Worm (Caenorhabditis elegans): ENCODE measurements around the gene T07C12.10.
"Not testable (repeated sequence)": the region's sequence is repeated elsewhere in the genome, so short reads cannot be mapped to it uniquely, and the experiment has no call there.

T07C12.10 gene

DNA sequence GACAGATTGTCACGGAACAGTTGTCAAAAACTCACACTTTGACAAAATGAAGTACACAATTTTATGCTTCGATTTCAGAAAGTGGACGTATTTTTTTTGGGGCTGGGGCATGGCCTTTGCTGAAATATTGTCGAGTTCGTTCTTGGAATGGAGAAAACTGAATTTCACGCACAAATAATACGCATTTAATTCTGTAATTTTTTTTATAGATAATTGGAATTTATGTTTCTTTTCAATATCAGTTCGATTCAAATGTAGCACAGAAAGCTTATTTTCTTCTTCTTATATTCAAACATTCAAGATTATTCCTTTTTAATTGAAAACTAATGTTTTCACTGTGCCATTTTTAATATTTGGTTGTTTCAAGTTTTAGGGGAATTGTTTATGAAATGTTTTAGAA is at the start of gene T07C12.10:
Gene T07C12.10, minus strand, starts transcription at position 101 of the 400 bp plus-strand sequence.
- TF ChIP-seq mep-1 (tag; optimal IDR thresholded peaks at IDR 0.05) (no peak), mab-5 (tag; optimal IDR thresholded peaks at IDR 0.05) (no peak), M03D4.4 (tag; optimal IDR thresholded peaks at IDR 0.05) (no peak), ztf-11 (tag; optimal IDR thresholded peaks at IDR 0.05) (no peak), ceh-83 (GFP tag; optimal IDR thresholded peaks at IDR 0.05) (no peak)

DNA sequence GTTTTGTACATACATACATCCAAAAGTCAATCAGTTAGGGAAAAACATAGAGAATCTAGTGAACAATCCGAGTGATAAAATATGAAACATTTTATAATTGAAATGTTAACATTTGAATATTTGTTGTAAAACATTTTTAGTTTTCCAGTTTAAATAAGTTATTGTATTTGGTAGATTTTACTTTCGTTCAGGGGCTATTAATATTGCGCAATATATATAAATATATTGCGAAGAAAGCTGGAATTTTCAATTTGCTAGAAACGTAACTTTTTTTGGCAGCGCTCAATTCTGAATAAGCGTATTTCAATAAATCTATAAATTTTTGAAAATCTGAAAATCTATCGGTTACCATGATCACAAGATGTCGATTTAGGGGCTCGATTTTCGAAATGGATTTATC is 47.2 kb upstream of the T07C12.10 start:
- TF ChIP-seq blmp-1 (tag; optimal IDR thresholded peaks at IDR 0.05) (no peak), ham-2 (GFP tag; optimal IDR thresholded peaks at IDR 0.05) (no peak), nhr-237 (tag; optimal IDR thresholded peaks at IDR 0.05) (no peak), ceh-39 (tag; optimal IDR thresholded peaks at IDR 0.05) (no peak), nhr-2 (tag; optimal IDR thresholded peaks at IDR 0.05) (no peak), zip-8 (tag; optimal IDR thresholded peaks at IDR 0.05) (peak; percentile 95), elt-3 (tag; optimal IDR thresholded peaks at IDR 0.05) (no peak), ceh-83 (GFP tag; optimal IDR thresholded peaks at IDR 0.05) (no peak)

DNA sequence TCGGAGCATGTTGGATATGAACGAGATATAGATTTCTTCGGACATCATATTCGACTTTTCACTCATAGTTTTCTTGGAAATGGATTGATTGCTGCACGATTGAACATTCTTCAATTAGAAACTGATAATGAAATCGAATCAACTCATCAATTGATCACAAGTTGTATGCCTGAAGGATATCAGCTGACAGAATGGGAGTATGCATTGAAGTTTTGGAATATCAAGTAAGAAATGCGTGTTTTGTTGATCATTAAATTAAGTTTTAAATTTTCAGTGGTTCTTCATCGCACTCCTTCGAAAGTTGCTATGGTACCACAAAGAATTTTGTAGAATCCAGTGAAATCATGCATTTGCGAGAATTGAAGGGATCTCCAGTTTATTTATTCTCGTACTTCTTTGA is 46.1 kb upstream of the T07C12.10 start:
- TF ChIP-seq mep-1 (tag; optimal IDR thresholded peaks at IDR 0.05) (no peak), flh-1 (GFP tag; optimal IDR thresholded peaks at IDR 0.05) (no peak), M03D4.4 (tag; optimal IDR thresholded peaks at IDR 0.05) (no peak), bed-3 (GFP tag; optimal IDR thresholded peaks at IDR 0.05) (no peak)

DNA sequence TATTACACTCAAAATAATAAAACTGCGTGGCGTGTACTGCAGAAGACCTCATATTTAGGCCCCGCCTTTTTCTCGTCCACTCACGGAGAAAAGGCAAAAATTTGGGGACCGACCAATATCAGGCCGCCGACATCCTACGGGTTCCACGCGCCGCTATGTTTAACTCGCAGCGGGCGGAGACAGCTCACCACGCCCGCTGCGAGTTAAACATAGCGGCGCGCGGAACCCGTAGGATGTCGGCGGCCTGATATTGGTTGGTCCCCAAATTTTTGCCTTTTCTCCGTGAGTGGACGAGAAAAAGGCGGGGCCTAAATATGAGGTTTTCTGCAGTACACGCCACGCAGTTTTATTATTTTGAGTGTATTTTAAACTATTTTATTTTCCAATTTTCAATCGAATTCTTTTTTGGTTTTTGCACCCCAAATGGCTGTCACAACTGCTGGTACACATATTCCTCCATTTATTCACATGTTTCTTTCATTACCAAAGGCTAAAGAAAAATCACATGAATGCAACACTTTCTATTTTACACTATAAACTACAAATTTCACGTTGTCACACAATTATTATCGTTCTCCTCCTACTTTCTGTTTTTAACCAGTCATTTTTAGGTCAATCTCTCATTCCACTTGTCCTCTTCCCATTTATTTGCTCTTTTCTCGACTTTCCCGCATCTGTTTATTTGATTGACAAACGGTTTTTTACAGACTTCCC is 43.9 kb upstream of the T07C12.10 start, which contains the start of gene uda-1:
Gene uda-1, plus strand, starts transcription at position 708 of the 714 bp plus-strand sequence.
- TF ChIP-seq lin-32 (GFP tag; optimal IDR thresholded peaks at IDR 0.05); M03D4.4 (tag; optimal IDR thresholded peaks at IDR 0.05); snpc-4 (tag; optimal IDR thresholded peaks at IDR 0.05): not testable (repeated sequence)

DNA sequence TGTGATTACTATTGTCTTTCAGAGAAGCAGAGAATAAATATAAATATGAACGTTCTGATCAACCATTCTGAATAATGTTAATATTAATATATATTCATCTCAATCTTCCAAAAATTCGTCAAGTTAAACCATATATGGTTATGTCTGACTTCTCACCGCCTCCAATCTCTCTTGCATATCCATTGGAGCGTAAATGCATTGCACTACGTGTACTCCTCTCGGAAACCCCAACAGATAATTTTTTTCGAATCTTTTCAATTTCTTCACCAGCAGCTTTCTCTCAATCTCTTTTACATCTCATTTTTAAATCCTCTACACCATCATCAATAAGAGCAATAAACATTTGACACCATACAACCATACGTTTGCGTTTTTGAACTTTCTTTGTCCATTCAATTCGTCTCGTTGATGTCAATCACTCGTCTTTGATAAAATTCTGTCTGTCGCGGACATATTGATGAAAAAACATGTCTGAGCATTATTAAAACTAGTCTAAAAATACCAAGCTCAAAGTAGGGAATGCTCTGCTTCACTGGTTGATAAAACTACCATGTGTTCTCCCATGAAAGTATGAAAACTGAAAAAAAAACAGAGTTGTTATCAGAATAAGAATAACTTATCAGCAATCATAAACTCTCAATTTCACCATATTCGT is 43.2 kb upstream of the T07C12.10 start:
- TF ChIP-seq ces-1 (GFP tag; optimal IDR thresholded peaks at IDR 0.05) (peak; percentile 45), mep-1 (tag; optimal IDR thresholded peaks at IDR 0.05) (peak; percentile 3), lsy-2 (tag; optimal IDR thresholded peaks at IDR 0.05) (peak; percentile 26), lin-32 (GFP tag; optimal IDR thresholded peaks at IDR 0.05) (no peak), unc-120 (tag; optimal IDR thresholded peaks at IDR 0.05; ENCODE audit: poor library complexity, severe bottlenecking) (peak; percentile 62)

DNA sequence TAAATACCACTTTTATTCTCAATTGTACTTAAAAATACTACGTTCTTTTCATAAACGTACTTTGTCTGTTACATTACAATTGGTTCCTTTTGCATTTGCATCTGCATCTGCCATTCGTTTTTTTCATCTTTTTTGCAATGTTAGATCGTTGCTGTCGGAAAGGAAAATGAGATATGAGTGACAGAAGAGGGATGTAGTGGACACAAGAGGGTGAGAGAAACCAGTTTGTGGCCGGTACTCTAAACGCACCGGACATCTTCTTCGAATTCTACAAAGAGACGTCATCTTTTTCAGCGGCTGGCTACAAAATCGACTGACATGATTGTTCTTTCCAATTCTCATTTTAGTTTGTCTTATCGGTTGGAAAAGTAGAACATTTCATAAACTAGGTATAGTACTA is 42.4 kb upstream of the T07C12.10 start:
- no peak for TF ChIP-seq nhr-12 (tag; optimal IDR thresholded peaks at IDR 0.05)
- peak; percentile 74 for TF ChIP-seq unc-62 (GFP tag; optimal IDR thresholded peaks at IDR 0.05)

DNA sequence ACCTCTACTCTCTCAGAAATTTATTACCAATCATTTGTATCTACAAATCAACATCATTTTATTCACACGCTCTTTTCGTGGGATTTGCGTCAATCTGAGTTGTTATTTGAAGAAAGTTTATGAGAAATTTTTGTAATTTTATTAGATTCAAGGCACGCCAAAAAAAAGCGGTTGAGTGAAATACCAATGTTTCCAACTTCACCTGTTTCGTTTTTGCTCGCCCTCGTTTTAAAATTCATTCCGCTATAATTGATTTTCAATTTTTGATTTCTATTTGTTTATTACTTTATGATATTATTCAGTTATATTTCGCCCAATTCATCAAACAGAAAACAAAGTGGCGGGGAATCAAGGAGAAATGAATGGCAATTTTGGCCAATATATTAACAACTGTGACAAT is 40.5 kb upstream of the T07C12.10 start, which contains the start of gene K08H10.10:
Gene K08H10.10, plus strand, starts transcription at position 301 of the 400 bp plus-strand sequence.
- no peak for TF ChIP-seq lsy-2 (tag; optimal IDR thresholded peaks at IDR 0.05)
- TF ChIP-seq cnd-1 (tag; optimal IDR thresholded peaks at IDR 0.05), result no peak
- TF ChIP-seq drap-1 (GFP tag; optimal IDR thresholded peaks at IDR 0.05), result no peak
- no peak for TF ChIP-seq mep-1 (tag; optimal IDR thresholded peaks at IDR 0.05)
- TF ChIP-seq lin-32 (GFP tag; optimal IDR thresholded peaks at IDR 0.05), result no peak
- no peak for TF ChIP-seq nhr-12 (tag; optimal IDR thresholded peaks at IDR 0.05)
- TF ChIP-seq elt-1 (tag; optimal IDR thresholded peaks at IDR 0.05; ENCODE audit: borderline replicate concordance, insufficient read depth), result no peak

DNA sequence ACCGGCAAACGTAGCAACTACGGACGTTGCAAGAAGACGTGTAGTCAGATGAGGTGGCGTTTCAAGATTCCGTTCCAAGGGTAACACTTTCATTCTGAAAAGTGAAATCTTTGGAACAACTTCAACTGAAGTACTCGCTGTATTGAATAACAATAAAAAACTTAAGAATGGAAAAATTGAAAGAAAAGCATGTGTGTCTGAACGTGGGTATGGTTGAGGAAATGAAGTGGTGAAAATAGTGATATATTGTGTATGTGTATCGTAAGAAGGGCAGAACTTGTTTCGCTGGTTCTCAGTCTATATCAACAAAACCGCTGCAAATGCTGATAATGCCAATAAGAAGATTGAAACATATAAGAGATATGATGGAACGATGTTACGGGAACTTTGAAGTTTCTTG is 35.5 kb upstream of the T07C12.10 start, which contains the start of gene K08H10.6:
Gene K08H10.6, minus strand, starts transcription at position 101 of the 400 bp plus-strand sequence.
- TF ChIP-seq ces-1 (GFP tag; optimal IDR thresholded peaks at IDR 0.05) (no peak), mab-5 (tag; optimal IDR thresholded peaks at IDR 0.05) (no peak), snpc-4 (tag; optimal IDR thresholded peaks at IDR 0.05) (no peak), flh-1 (GFP tag; optimal IDR thresholded peaks at IDR 0.05) (no peak), mep-1 (tag; optimal IDR thresholded peaks at IDR 0.05) (no peak), hlh-1 (tag; optimal IDR thresholded peaks at IDR 0.05) (no peak), nhr-2 (tag; optimal IDR thresholded peaks at IDR 0.05) (no peak), sem-2 (GFP tag; optimal IDR thresholded peaks at IDR 0.05) (no peak), sptf-1 (tag; optimal IDR thresholded peaks at IDR 0.05) (no peak), M03D4.4 (tag; optimal IDR thresholded peaks at IDR 0.05) (no peak), blmp-1 (tag; optimal IDR thresholded peaks at IDR 0.05) (no peak), ceh-83 (GFP tag; optimal IDR thresholded peaks at IDR 0.05) (no peak), mls-2 (tag; optimal IDR thresholded peaks at IDR 0.05) (no peak), lin-32 (GFP tag; optimal IDR thresholded peaks at IDR 0.05) (no peak), ztf-11 (tag; optimal IDR thresholded peaks at IDR 0.05) (no peak), nhr-237 (tag; optimal IDR thresholded peaks at IDR 0.05) (no peak), ceh-43 (GFP tag; optimal IDR thresholded peaks at IDR 0.05) (no peak), tbx-8 (GFP tag; optimal IDR thresholded peaks at IDR 0.05) (no peak), cnd-1 (tag; optimal IDR thresholded peaks at IDR 0.05) (no peak), lsy-2 (tag; optimal IDR thresholded peaks at IDR 0.05) (no peak)
